Worm (Caenorhabditis elegans) whole organism, young adult: Measurements from ENCODE around the gene par-1.

Experiments
- B0035.1 ChIP-seq: sonication (generic microtip); optimal IDR thresholded peaks from 2 replicates; lab custom pipeline; 2016; ENCODE audit warnings: missing genetic modification characterization, mild to moderate bottlenecking, missing compliant biosample characterization, missing genotype, missing genetic modification reagents
- B0336.3 ChIP-seq: fragments of 200-800 bp; sonication (Bioruptor generic); IDR thresholded peaks from 2 replicates; pipeline ENCODE4 v1.3.6; 2022; ENCODE audit warnings: missing genetic modification characterization, missing compliant biosample characterization
- F39B2.1 ChIP-seq: fragments of 200-800 bp; sonication (Bioruptor generic); IDR thresholded peaks from 2 replicates; pipeline ENCODE4 v1.3.6; 2022; ENCODE audit warnings: missing genetic modification reagents, missing genetic modification characterization, missing compliant biosample characterization
- F52B5.7 ChIP-seq: sonication (generic microtip); optimal IDR thresholded peaks from 2 replicates; lab custom pipeline; 2016; ENCODE audit warnings: mild to moderate bottlenecking, missing genetic modification characterization, missing compliant biosample characterization
- F57C9.4 ChIP-seq: sonication (generic microtip); optimal IDR thresholded peaks from 2 replicates; lab custom pipeline; 2017; ENCODE audit warnings: mild to moderate bottlenecking, missing genetic modification characterization, missing compliant biosample characterization
- K11D2.4 ChIP-seq: fragments of 200-800 bp; sonication (Bioruptor generic); IDR thresholded peaks from 2 replicates; pipeline ENCODE4 v1.3.6; 2022; ENCODE audit warnings: missing genetic modification reagents, missing genetic modification characterization, missing compliant biosample characterization
- K12H6.12 ChIP-seq: fragments of 200-800 bp; sonication (Bioruptor generic); optimal IDR thresholded peaks from 2 replicates; lab custom pipeline; 2018; ENCODE audit warnings: mild to moderate bottlenecking, missing genetic modification characterization, missing compliant biosample characterization
- T26A5.8 ChIP-seq: sonication (generic microtip); optimal IDR thresholded peaks from 2 replicates; lab custom pipeline; 2016; ENCODE audit warnings: missing genetic modification characterization, missing compliant biosample characterization
- Y79H2A.3 ChIP-seq: fragments of 200-800 bp; sonication (Bioruptor generic); conservative IDR thresholded peaks from 2 replicates; pipeline ENCODE4 v1.3.6; 2022; ENCODE audit warnings: missing genetic modification reagents, missing genetic modification characterization, missing compliant biosample characterization
- attf-6 ChIP-seq: fragments of 200-800 bp; sonication (Bioruptor generic); IDR thresholded peaks from 2 replicates; pipeline ENCODE4 v1.3.6; 2022; ENCODE audit warnings: missing genetic modification reagents, missing genetic modification characterization, missing compliant biosample characterization
- bed-2 ChIP-seq: fragments of 200-800 bp; sonication (Bioruptor generic); IDR thresholded peaks from 2 replicates; pipeline ENCODE4 v1.3.6; 2022; ENCODE audit warnings: missing genetic modification reagents, missing genetic modification characterization, missing compliant biosample characterization
- ceh-79 ChIP-seq: sonication (generic microtip); optimal IDR thresholded peaks from 2 replicates; lab custom pipeline; 2017; ENCODE audit warnings: mild to moderate bottlenecking, missing genetic modification characterization, missing compliant biosample characterization
- efl-1 ChIP-seq: fragments of 150-350 bp; optimal IDR thresholded peaks from 2 replicates; lab custom pipeline; 2014; ENCODE audit warnings: missing biosample characterization, missing genetic modification reagents, missing genetic modification characterization
- ets-4 ChIP-seq: fragments of 200-800 bp; sonication (Bioruptor generic); optimal IDR thresholded peaks from 2 replicates; lab custom pipeline; 2018; ENCODE audit warnings: mild to moderate bottlenecking, missing genetic modification characterization, missing compliant biosample characterization
- gei-17 ChIP-seq: fragments of 200-800 bp; sonication (Bioruptor generic); optimal IDR thresholded peaks from 2 replicates; lab custom pipeline; 2018; ENCODE audit warnings: mild to moderate bottlenecking, missing genetic modification characterization, missing compliant biosample characterization
- him-1 ChIP-seq: sonication (generic microtip); optimal IDR thresholded peaks from 2 replicates; lab custom pipeline; 2016; ENCODE audit warnings: missing genotype, missing genetic modification reagents, missing genetic modification characterization, missing compliant biosample characterization
- hlh-26 ChIP-seq: fragments of 200-800 bp; sonication (Bioruptor generic); conservative IDR thresholded peaks from 2 replicates; pipeline ENCODE4 v1.3.6; 2022; ENCODE audit warnings: missing genetic modification reagents, missing genetic modification characterization, missing compliant biosample characterization
- lin-35 ChIP-seq, 3 experiments: fragments of 150-350 bp in 2 of 3; sonication (generic microtip) in 1 of 3; optimal IDR thresholded peaks; 2 replicates each; lab custom pipeline; 2014 to 2018; ENCODE audit warnings: missing biosample characterization in 3 of 3, missing genetic modification characterization in 3 of 3, missing genetic modification reagents in 3 of 3
- mes-4 ChIP-seq: sonication (generic microtip); optimal IDR thresholded peaks from 2 replicates; lab custom pipeline; 2016; ENCODE audit warnings: missing genotype, missing genetic modification characterization, missing compliant biosample characterization
- nfya-1 ChIP-seq: sonication (generic microtip); optimal IDR thresholded peaks from 2 replicates; lab custom pipeline; 2017; ENCODE audit warnings: antibody characterized with exemption, missing compliant biosample characterization, missing genetic modification characterization, borderline replicate concordance; ENCODE audit not compliant: insufficient read depth
- nfya-2 ChIP-seq: fragments of 200-800 bp; sonication (Bioruptor generic); IDR thresholded peaks from 2 replicates; pipeline ENCODE4 v1.3.6; 2022; ENCODE audit warnings: missing genetic modification reagents, missing genetic modification characterization, missing compliant biosample characterization
- nfyb-1 ChIP-seq: fragments of 200-800 bp; sonication (Bioruptor generic); IDR thresholded peaks from 2 replicates; pipeline ENCODE4 v1.3.6; 2022; ENCODE audit warnings: missing genetic modification reagents, missing genetic modification characterization, missing compliant biosample characterization
- nhr-27 ChIP-seq: fragments of 200-800 bp; sonication (Bioruptor generic); optimal IDR thresholded peaks from 2 replicates; lab custom pipeline; 2018; ENCODE audit warnings: mild to moderate bottlenecking, missing genetic modification characterization, moderate library complexity, missing compliant biosample characterization
- nhr-80 ChIP-seq: sonication (generic microtip); optimal IDR thresholded peaks from 2 replicates; lab custom pipeline; 2016; ENCODE audit warnings: missing genetic modification characterization, missing compliant biosample characterization
- nhr-90 ChIP-seq: sonication (generic microtip); optimal IDR thresholded peaks from 2 replicates; lab custom pipeline; 2016; ENCODE audit warnings: missing genotype, mild to moderate bottlenecking, missing genetic modification characterization, missing compliant biosample characterization
- pbrm-1 ChIP-seq: fragments of 200-800 bp; sonication (Bioruptor generic); IDR thresholded peaks from 2 replicates; pipeline ENCODE4 v1.3.6; 2022; ENCODE audit warnings: missing genetic modification reagents, missing genetic modification characterization, missing compliant biosample characterization
- rec-8 ChIP-seq, 2 experiments: sonication (generic microtip); optimal IDR thresholded peaks; 2 replicates each; lab custom pipeline; 2016; ENCODE audit warnings: mild to moderate bottlenecking in 2 of 2, missing genetic modification characterization in 2 of 2, missing genetic modification reagents in 2 of 2, missing genotype in 2 of 2, missing biosample characterization in 1 of 2, missing compliant biosample characterization in 1 of 2, moderate library complexity in 1 of 2
- repo-1 ChIP-seq: sonication (generic microtip); optimal IDR thresholded peaks from 2 replicates; lab custom pipeline; 2017; ENCODE audit warnings: mild to moderate bottlenecking, missing genetic modification characterization, missing compliant biosample characterization
- rpc-1 ChIP-seq, 2 experiments: fragments of 150-350 bp in 1 of 2; sonication (generic microtip) in 1 of 2; optimal IDR thresholded peaks; 2 replicates each; lab custom pipeline; 2014 to 2018; ENCODE audit warnings: missing biosample characterization in 1 of 2, missing genetic modification characterization in 1 of 2, missing genetic modification reagents in 1 of 2, missing genotype in 1 of 2
- snpc-1.1 ChIP-seq: sonication (generic microtip); optimal IDR thresholded peaks from 2 replicates; lab custom pipeline; 2017; ENCODE audit warnings: missing genetic modification characterization, mild to moderate bottlenecking, missing compliant biosample characterization, antibody characterized with exemption, moderate library complexity, missing genotype, missing genetic modification reagents; ENCODE audit not compliant: insufficient read depth
- snpc-3.4 ChIP-seq: sonication (generic microtip); optimal IDR thresholded peaks from 2 replicates; lab custom pipeline; 2017; ENCODE audit warnings: missing genetic modification characterization, mild to moderate bottlenecking, missing compliant biosample characterization, antibody characterized with exemption, moderate library complexity, missing genotype, missing genetic modification reagents
- sptf-2 ChIP-seq: fragments of 200-800 bp; sonication (Bioruptor generic); optimal IDR thresholded peaks from 2 replicates; lab custom pipeline; 2018; ENCODE audit warnings: mild to moderate bottlenecking, missing genetic modification characterization, missing compliant biosample characterization
- tlf-1 ChIP-seq: fragments of 200-800 bp; sonication (Bioruptor generic); optimal IDR thresholded peaks from 2 replicates; lab custom pipeline; 2018; ENCODE audit warnings: mild to moderate bottlenecking, missing genetic modification characterization, missing compliant biosample characterization
- zfh-2 ChIP-seq: fragments of 200-800 bp; sonication (Bioruptor generic); conservative IDR thresholded peaks from 2 replicates; pipeline ENCODE4 v1.3.6; 2022; ENCODE audit warnings: missing genetic modification reagents, missing genetic modification characterization, missing compliant biosample characterization
- ztf-26 ChIP-seq: sonication (generic microtip); optimal IDR thresholded peaks from 2 replicates; lab custom pipeline; 2017; ENCODE audit warnings: missing genetic modification characterization, missing compliant biosample characterization
- ztf-28 ChIP-seq: fragments of 200-800 bp; sonication (Bioruptor generic); IDR thresholded peaks from 2 replicates; pipeline ENCODE4 v1.3.6; 2022; ENCODE audit warnings: missing genetic modification reagents, missing genetic modification characterization, missing compliant biosample characterization

Gene par-1

DNA sequence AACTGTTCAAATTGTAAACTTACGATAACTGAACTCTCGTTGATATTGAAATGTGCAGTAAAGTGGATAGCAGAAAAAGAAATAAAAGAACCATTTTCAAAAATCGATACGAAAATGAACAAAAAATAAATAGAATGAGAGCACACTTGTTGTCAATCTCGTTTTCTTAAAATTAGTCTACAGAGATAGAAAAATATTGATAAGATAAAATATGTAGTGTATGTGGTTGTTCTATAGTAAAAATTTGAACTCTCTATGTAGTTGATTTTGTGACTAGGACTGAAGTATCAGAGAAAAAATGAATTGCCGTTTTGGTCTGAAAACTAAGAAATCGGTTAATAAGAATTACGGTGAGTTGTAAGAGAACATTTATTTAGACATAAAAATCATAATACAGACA is 26.1 kb upstream of the par-1 start, which contains the start of gene cest-2.1:
Gene cest-2.1, minus strand, starts transcription at position 198 of the 400 bp plus-strand sequence.
- TF ChIP-seq nhr-80 (tag; lab: Kevin White, UChicago) (peak; percentile 13), mes-4 (tag; lab: Kevin White, UChicago) (no peak)
- TF ChIP-seq, all 124 proteins: peak for 1

DNA sequence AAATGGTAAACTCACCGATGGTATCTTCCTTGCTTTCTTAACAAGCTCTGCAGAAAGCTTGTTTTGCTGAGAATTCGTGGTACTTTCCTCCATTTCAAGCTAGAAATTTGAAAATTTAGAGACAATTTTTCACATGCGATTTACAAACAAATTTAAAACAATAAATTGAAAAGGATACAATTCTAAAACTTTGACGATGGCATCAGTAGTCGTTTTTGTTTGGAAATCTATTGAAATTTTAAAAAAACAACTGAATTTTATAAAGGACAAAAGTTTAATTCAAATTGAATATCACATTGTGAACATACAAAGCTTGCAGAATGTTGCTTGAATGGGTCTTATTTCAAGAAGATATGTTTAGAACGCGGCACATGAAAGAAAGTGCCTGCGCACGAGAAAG is 22.5 kb upstream of the par-1 start, which contains the start of gene ocam-1:
Gene ocam-1, minus strand, starts transcription at position 101 of the 400 bp plus-strand sequence.
- no peak for TF ChIP-seq repo-1 (tag; lab: Kevin White, UChicago)
- TF ChIP-seq nfya-2 (GFP tag; lab: Robert Waterston, UW): no peak

DNA sequence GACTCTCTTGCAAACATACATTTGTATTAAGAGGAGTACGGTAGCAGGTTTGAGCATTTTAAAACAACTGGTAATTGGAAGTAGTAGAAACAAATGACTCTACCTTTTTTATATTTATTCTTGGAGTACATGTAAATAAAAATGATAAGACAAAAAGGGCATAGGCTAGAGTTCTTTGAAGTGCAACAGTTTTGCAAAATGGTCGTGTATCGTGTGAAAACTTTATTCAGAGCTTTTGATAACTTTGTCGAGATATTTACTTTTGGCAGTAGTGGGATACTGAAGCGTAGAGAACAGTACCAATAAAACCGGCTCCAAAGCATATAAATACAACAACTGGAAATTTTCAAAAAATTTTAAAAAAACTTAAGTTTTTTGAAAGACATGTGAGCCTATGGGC is 21.5 kb upstream of the par-1 start, which contains the start of gene cest-1.1:
Gene cest-1.1, minus strand, starts transcription at position 101 of the 400 bp plus-strand sequence.
- no peak for TF ChIP-seq ztf-26

DNA sequence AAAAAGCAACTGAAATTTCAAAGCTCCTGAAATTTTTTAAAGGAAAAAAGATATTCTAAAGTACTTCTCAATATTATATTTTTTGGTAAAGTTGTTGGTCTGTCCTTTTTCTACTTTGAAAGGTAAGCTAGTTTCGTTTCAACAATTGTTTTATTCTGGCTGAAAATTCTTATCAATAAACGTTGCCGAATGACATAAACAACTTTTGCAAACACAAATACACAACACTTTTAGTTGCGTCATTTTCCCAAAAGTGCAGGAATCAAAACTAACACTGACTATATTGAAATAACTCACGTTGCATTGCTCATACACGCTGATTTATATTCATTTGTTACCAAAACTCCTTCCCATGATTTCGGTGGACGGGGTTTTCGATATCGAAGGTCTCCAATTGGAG is 20.6 kb upstream of the par-1 start:
- no peak for TF ChIP-seq F39B2.1 (GFP tag; lab: Robert Waterston, UW)
- no peak for TF ChIP-seq K12H6.12 (tag; lab: Kevin White, UChicago)
- TF ChIP-seq repo-1 (tag; lab: Kevin White, UChicago): no peak
- TF ChIP-seq nhr-80 (tag; lab: Kevin White, UChicago): peak; percentile 11
- TF ChIP-seq ets-4 (GFP tag; lab: Kevin White, UChicago): no peak
- no peak for TF ChIP-seq lin-35 (GFP tag; optimal IDR thresholded peaks at IDR 0.05; lab: Kevin White, UChicago)
- TF ChIP-seq nfya-1: no peak
- TF ChIP-seq ztf-28 (GFP tag; lab: Robert Waterston, UW): no peak
- TF ChIP-seq, all 124 proteins: peak for 1

DNA sequence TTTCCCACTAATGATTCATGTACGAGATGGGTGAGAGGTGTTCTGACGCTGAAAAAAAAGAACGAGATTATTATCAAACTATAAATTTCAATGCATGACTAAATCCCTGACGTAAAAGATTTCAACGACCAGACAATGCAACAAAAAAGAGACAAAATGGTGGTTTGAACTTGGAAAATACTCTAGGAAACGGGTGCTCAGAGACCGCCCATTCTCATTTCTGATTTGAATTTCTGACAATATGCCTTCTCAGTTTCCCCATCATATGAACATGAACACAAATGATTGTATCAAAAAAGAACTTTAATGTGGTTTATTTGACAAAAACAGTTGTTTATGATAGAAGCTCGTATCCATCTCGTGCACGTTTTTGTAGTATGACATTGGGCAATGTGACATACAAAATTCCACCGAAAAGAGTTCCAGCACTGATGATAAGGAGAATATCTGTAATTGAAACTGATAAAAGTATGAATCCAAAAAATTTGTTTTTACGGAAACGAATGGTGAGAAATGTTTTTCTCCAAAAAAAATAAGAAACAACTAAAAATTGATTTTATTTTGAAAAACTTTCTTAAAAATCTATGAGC is 17.9 kb upstream of the par-1 start, which contains the start of gene srd-26:
Gene srd-26, minus strand, starts transcription at position 51 of the 590 bp plus-strand sequence.
- TF ChIP-seq B0035.1 (tag; lab: Kevin White, UChicago) (no peak), zfh-2 (GFP tag; lab: Robert Waterston, UW) (no peak), nhr-90 (tag; lab: Kevin White, UChicago) (no peak), ceh-79 (tag; lab: Kevin White, UChicago) (no peak), snpc-3.4 (tag; lab: Kevin White, UChicago) (no peak), tlf-1 (GFP tag; lab: Kevin White, UChicago) (no peak), K12H6.12 (tag; lab: Kevin White, UChicago) (no peak), B0336.3 (GFP tag; lab: Robert Waterston, UW) (no peak), gei-17 (GFP tag; lab: Kevin White, UChicago) (no peak), him-1 (tag; lab: Kevin White, UChicago) (no peak)

DNA sequence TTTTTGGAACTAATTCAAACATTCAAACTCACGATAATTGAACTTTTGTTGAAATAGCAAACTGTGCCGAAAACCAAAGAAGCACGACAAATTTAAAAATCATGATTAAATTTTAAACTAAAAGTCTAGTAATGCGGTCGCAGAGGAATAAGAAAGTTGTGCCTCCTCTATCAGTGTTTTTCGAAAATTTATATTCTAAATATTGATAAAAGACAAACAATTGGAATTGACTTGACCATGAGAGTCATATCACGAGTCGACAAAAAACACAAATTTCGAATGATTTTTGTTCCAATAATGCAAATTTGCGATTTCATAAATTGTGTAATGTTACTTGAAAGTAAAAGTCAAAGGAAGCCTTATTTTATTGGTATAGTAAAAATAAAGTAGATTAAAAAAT is 15.5 kb upstream of the par-1 start, which contains the start of gene cest-1.2:
Gene cest-1.2, minus strand, starts transcription at position 165 of the 400 bp plus-strand sequence.
- TF ChIP-seq ztf-28 (GFP tag; lab: Robert Waterston, UW) (no peak), nhr-80 (tag; lab: Kevin White, UChicago) (peak; percentile 38), attf-6 (GFP tag; lab: Robert Waterston, UW) (no peak)

DNA sequence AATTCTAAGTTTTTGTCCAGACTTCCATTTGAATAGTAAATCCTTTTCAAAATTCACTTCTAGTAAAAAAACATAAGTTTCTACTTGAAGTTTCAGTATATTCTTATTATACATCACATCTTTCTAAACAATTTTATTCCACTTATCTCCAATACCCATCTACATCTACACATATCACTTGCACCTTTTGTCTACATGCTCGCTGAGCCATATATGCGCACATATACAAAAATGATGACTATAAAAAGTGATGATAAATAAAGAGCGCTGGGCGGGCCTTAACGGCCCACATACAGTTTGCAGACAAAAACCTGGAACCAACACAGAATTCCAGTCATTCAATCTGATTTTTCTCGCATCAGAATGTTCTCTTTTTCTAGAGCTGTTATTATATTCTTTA is 11.3 kb upstream of the par-1 start, which contains the start of gene AH10.2:
Gene AH10.2, plus strand, starts transcription at position 301 of the 400 bp plus-strand sequence.
- TF ChIP-seq efl-1 (GFP tag; lab: Kevin White, UChicago) (no peak), K11D2.4 (GFP tag; lab: Robert Waterston, UW) (no peak), bed-2 (GFP tag; lab: Robert Waterston, UW) (no peak), T26A5.8 (tag; lab: Kevin White, UChicago) (no peak), hlh-26 (no peak), F52B5.7 (tag; lab: Kevin White, UChicago) (no peak), F57C9.4 (tag; lab: Kevin White, UChicago) (no peak), Y79H2A.3 (GFP tag; lab: Robert Waterston, UW) (no peak), nhr-27 (tag; lab: Kevin White, UChicago) (no peak), nfyb-1 (GFP tag; lab: Robert Waterston, UW) (no peak), snpc-1.1 (tag; lab: Kevin White, UChicago) (no peak), rpc-1 (optimal IDR thresholded peaks at IDR 0.05; lab: Kevin White, UChicago) (no peak), rpc-1 (tag; optimal IDR thresholded peaks at IDR 0.05; lab: Kevin White, UChicago) (no peak), rec-8 (tag; optimal IDR thresholded peaks at IDR 0.05; lab: Kevin White, UChicago) (no peak), sptf-2 (no peak), pbrm-1 (GFP tag; lab: Robert Waterston, UW) (no peak)
